Fruit fly (Drosophila melanogaster): ENCODE measurements around the gene Uqcc1.
A peak's percentile ranks its signal among the peaks of the same experiment; 100 is the strongest.

DNA sequence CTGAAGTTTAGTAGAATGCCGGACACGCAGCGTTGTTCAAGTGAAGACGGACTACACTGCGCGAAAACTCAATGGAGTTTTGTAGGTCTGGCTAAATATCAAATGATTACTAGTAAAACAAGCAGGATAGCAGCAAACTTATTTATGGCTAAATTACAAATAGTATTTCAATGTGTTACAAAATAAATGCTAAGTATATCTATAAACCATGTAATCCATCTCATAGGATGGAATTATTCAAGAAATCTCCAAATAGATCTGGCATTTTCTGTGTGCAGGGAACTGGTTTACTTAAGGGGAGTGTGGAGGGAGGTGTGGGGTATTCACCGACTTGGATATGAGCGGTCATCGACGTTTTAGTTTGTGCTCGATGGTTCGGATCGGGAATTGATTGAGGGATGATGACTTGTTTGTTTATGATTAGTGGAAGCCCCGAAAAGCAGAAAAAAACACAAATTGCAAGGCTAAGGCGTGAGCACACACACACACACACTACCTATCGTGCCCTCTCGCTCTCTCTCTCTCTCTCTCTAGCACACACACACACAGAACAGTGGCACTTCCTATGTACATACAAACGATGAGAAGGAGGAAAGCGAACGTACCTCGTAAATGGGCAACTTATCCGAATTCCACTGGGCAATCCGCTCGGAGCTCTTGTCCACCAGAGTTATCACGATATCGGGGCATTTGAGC is 6.0 kb upstream of the Uqcc1 start:
- TF ChIP-seq Sox14 (GFP tag; optimal IDR thresholded peaks at IDR 0.05), result peak; percentile 82
- TF ChIP-seq CG15336 (GFP tag; IDR thresholded peaks at IDR 0.05), result peak; percentile 83
- TF ChIP-seq Gug (GFP tag; IDR thresholded peaks at IDR 0.05), result peak; percentile 38; the same call in 1 of the 2 replicates
- no peak for TF ChIP-seq Eip93F (GFP tag; optimal IDR thresholded peaks at IDR 0.05)
- peak; percentile 86 for TF ChIP-seq Ets96B (tag; optimal IDR thresholded peaks at IDR 0.05)
- TF ChIP-seq CG8119 (GFP tag; IDR thresholded peaks at IDR 0.05), result peak; percentile 79; the same call in 2 of the 3 replicates
- no peak for TF ChIP-seq CG11902 (GFP tag; optimal IDR thresholded peaks at IDR 0.05)
- TF ChIP-seq dsx (GFP tag; optimal IDR thresholded peaks at IDR 0.05; ENCODE audit: poor library complexity, severe bottlenecking), result peak; percentile 80
- peak; percentile 84 for TF ChIP-seq pdm3 (GFP tag; optimal IDR thresholded peaks at IDR 0.05)
- TF ChIP-seq Eip75B (GFP tag; optimal IDR thresholded peaks at IDR 0.05), result peak; percentile 73
- peak; percentile 60 for TF ChIP-seq Smox (GFP tag; optimal IDR thresholded peaks at IDR 0.05)
- peak; percentile 58 for TF ChIP-seq fkh (GFP tag; optimal IDR thresholded peaks at IDR 0.05)
